Worm (Caenorhabditis elegans) whole organism, late embryonic: Measurements from ENCODE around the gene F47B8.4.
A peak's percentile ranks its signal among the peaks of the same experiment; 100 is the strongest.

Source experiments
- K09A11.1 ChIP-seq: sonication (generic microtip); optimal IDR thresholded peaks from 2 replicates; lab custom pipeline; 2017; ENCODE audit warnings: antibody characterized with exemption, mild to moderate bottlenecking, missing genetic modification characterization, missing compliant biosample characterization; ENCODE audit not compliant: insufficient read depth
- T23F11.4 ChIP-seq: fragments of 200-800 bp; sonication (Bioruptor generic); optimal IDR thresholded peaks from 2 replicates; lab custom pipeline; 2018; ENCODE audit warnings: mild to moderate bottlenecking, missing genetic modification characterization, missing compliant biosample characterization
- Y22D7AL.16 ChIP-seq: sonication (generic microtip); optimal IDR thresholded peaks from 2 replicates; lab custom pipeline; 2016; ENCODE audit warnings: missing genetic modification characterization, missing compliant biosample characterization
- ahr-1 ChIP-seq: sonication (generic microtip); optimal IDR thresholded peaks from 2 replicates; lab custom pipeline; 2016; ENCODE audit warnings: missing genetic modification characterization, missing compliant biosample characterization
- ama-1 ChIP-seq: fragments of 150-350 bp; optimal IDR thresholded peaks from 2 replicates; lab custom pipeline; 2014
- ceh-14 ChIP-seq: sonication (generic microtip); optimal IDR thresholded peaks from 2 replicates; lab custom pipeline; 2016; ENCODE audit warnings: missing genotype, missing genetic modification characterization, missing compliant biosample characterization
- ceh-18 ChIP-seq: sonication (generic microtip); optimal IDR thresholded peaks from 2 replicates; lab custom pipeline; 2016; ENCODE audit warnings: missing genetic modification characterization, missing compliant biosample characterization
- ceh-31 ChIP-seq: sonication (generic microtip); optimal IDR thresholded peaks from 2 replicates; lab custom pipeline; 2016; ENCODE audit warnings: missing genetic modification characterization, missing compliant biosample characterization
- ceh-34 ChIP-seq: sonication (generic microtip); optimal IDR thresholded peaks from 2 replicates; lab custom pipeline; 2016; ENCODE audit warnings: mild to moderate bottlenecking, missing genetic modification characterization, missing compliant biosample characterization
- ceh-48 ChIP-seq: sonication (generic microtip); optimal IDR thresholded peaks from 2 replicates; lab custom pipeline; 2016; ENCODE audit warnings: missing genetic modification characterization, inconsistent platforms, missing compliant biosample characterization
- che-1 ChIP-seq: sonication (generic microtip); optimal IDR thresholded peaks from 2 replicates; lab custom pipeline; 2016; ENCODE audit warnings: mild to moderate bottlenecking, missing genetic modification characterization, missing compliant biosample characterization
- dmd-4 ChIP-seq: sonication (generic microtip); optimal IDR thresholded peaks from 2 replicates; lab custom pipeline; 2016; ENCODE audit warnings: borderline replicate concordance, missing genetic modification characterization, missing compliant biosample characterization
- dve-1 ChIP-seq: sonication (generic microtip); optimal IDR thresholded peaks from 2 replicates; lab custom pipeline; 2017; ENCODE audit warnings: antibody characterized with exemption, mild to moderate bottlenecking, missing genetic modification characterization, missing compliant biosample characterization
- ets-4 ChIP-seq: sonication (generic microtip); optimal IDR thresholded peaks from 2 replicates; lab custom pipeline; 2016; ENCODE audit warnings: missing genetic modification characterization, missing compliant biosample characterization
- eyg-1 ChIP-seq: sonication (generic microtip); optimal IDR thresholded peaks from 2 replicates; lab custom pipeline; 2016; ENCODE audit warnings: missing genotype, missing genetic modification characterization, missing compliant biosample characterization
- fax-1 ChIP-seq: sonication (generic microtip); optimal IDR thresholded peaks from 2 replicates; lab custom pipeline; 2016; ENCODE audit warnings: missing genotype, missing genetic modification characterization, missing compliant biosample characterization
- fkh-10 ChIP-seq: fragments of 150-350 bp; optimal IDR thresholded peaks from 2 replicates; lab custom pipeline; 2014; ENCODE audit warnings: missing biosample characterization, missing genetic modification reagents, missing genetic modification characterization
- fkh-6 ChIP-seq: sonication (generic microtip); optimal IDR thresholded peaks from 2 replicates; lab custom pipeline; 2016; ENCODE audit warnings: missing genetic modification characterization, missing compliant biosample characterization
- gmeb-2 ChIP-seq: sonication (generic microtip); optimal IDR thresholded peaks from 2 replicates; lab custom pipeline; 2016; ENCODE audit warnings: missing genetic modification characterization, inconsistent platforms, missing compliant biosample characterization
- hlh-8 ChIP-seq: sonication (generic microtip); optimal IDR thresholded peaks from 2 replicates; lab custom pipeline; 2016; ENCODE audit warnings: missing genotype, missing genetic modification characterization, missing compliant biosample characterization
- mec-3 ChIP-seq: sonication (generic microtip); optimal IDR thresholded peaks from 2 replicates; lab custom pipeline; 2016; ENCODE audit warnings: borderline replicate concordance, missing genetic modification characterization, missing compliant biosample characterization
- nfya-1 ChIP-seq: sonication (generic microtip); optimal IDR thresholded peaks from 2 replicates; lab custom pipeline; 2017; ENCODE audit warnings: missing genetic modification characterization, mild to moderate bottlenecking, missing compliant biosample characterization, antibody characterized with exemption, moderate library complexity
- npax-4 ChIP-seq: sonication (generic microtip); optimal IDR thresholded peaks from 2 replicates; lab custom pipeline; 2016; ENCODE audit warnings: missing genetic modification characterization, missing compliant biosample characterization
- odd-2 ChIP-seq: sonication (generic microtip); optimal IDR thresholded peaks from 2 replicates; lab custom pipeline; 2017; ENCODE audit warnings: antibody characterized with exemption, mild to moderate bottlenecking, missing genetic modification characterization, missing compliant biosample characterization
- pag-3 ChIP-seq: sonication (generic microtip); optimal IDR thresholded peaks from 2 replicates; lab custom pipeline; 2016; ENCODE audit warnings: missing compliant biosample characterization, missing genetic modification characterization, borderline replicate concordance
- pat-9 ChIP-seq: fragments of 200-800 bp; sonication (Bioruptor generic); optimal IDR thresholded peaks from 2 replicates; lab custom pipeline; 2018; ENCODE audit warnings: mild to moderate bottlenecking, missing genetic modification characterization, moderate library complexity, missing compliant biosample characterization
- pax-1 ChIP-seq: fragments of 150-350 bp; optimal IDR thresholded peaks from 2 replicates; lab custom pipeline; 2014; ENCODE audit warnings: missing biosample characterization, missing genetic modification characterization
- pha-4 ChIP-seq: fragments of 150-350 bp; optimal IDR thresholded peaks from 2 replicates; lab custom pipeline; 2018; ENCODE audit warnings: missing biosample characterization, missing genetic modification reagents, missing genetic modification characterization
- pqm-1 ChIP-seq: sonication (generic microtip); optimal IDR thresholded peaks from 2 replicates; lab custom pipeline; 2016; ENCODE audit warnings: missing genetic modification characterization, missing compliant biosample characterization
- rnt-1 ChIP-seq: sonication (generic microtip); optimal IDR thresholded peaks from 2 replicates; lab custom pipeline; 2016; ENCODE audit warnings: missing genetic modification characterization, missing compliant biosample characterization
- sox-2 ChIP-seq: fragments of 200-800 bp; sonication (Bioruptor generic); IDR thresholded peaks from 2 replicates; pipeline ENCODE4 v1.3.6; 2022; ENCODE audit warnings: missing genetic modification reagents, missing genetic modification characterization, missing compliant biosample characterization
- syd-9 ChIP-seq: sonication (generic microtip); optimal IDR thresholded peaks from 2 replicates; lab custom pipeline; 2016; ENCODE audit warnings: mild to moderate bottlenecking, missing genetic modification characterization, moderate library complexity, missing compliant biosample characterization
- tbx-2 ChIP-seq: sonication (generic microtip); optimal IDR thresholded peaks from 2 replicates; lab custom pipeline; 2016; ENCODE audit warnings: missing genetic modification characterization, missing compliant biosample characterization
- tbx-7 ChIP-seq: sonication (generic microtip); optimal IDR thresholded peaks from 2 replicates; lab custom pipeline; 2016; ENCODE audit warnings: missing genotype, missing genetic modification characterization, missing compliant biosample characterization
- ttx-3 ChIP-seq: sonication (generic microtip); optimal IDR thresholded peaks from 2 replicates; lab custom pipeline; 2016; ENCODE audit warnings: missing genetic modification reagents, missing genetic modification characterization, missing compliant biosample characterization
- unc-3 ChIP-seq, 2 experiments: fragments of 200-800 bp in 1 of 2; sonication (Bioruptor generic) in 1 of 2; sonication (generic microtip) in 1 of 2; conservative IDR thresholded peaks in 1 of 2; optimal IDR thresholded peaks in 1 of 2; 2 replicates each; pipeline versions ENCODE4 v1.3.6 to Lab custom; 2016 to 2022; ENCODE audit warnings: missing compliant biosample characterization in 2 of 2, missing genetic modification characterization in 2 of 2, missing genetic modification reagents in 1 of 2
- unc-42 ChIP-seq: sonication (generic microtip); optimal IDR thresholded peaks from 2 replicates; lab custom pipeline; 2016; ENCODE audit warnings: missing genotype, missing genetic modification characterization, missing compliant biosample characterization
- unc-55 ChIP-seq: sonication (generic microtip); optimal IDR thresholded peaks from 2 replicates; lab custom pipeline; 2017; ENCODE audit warnings: missing biosample characterization, missing genetic modification reagents, missing genetic modification characterization

F47B8.4 gene

ce11 chrV:14358577-14358976 lies 34.1 kb upstream of the F47B8.4 start, which contains the start of gene Y49A3A.4:
Gene Y49A3A.4, minus strand, starts transcription at chrV:14358890.
- TF ChIP-seq pat-9 (no peak), pqm-1 (tag; lab: Kevin White, UChicago) (no peak), sox-2 (GFP tag; lab: Robert Waterston, UW) (no peak), tbx-2 (no peak), pag-3 (no peak), npax-4 (tag; lab: Kevin White, UChicago) (no peak), syd-9 (tag; lab: Kevin White, UChicago) (no peak), eyg-1 (no peak), dmd-4 (tag; lab: Kevin White, UChicago) (no peak), unc-55 (GFP tag; lab: Kevin White, UChicago) (no peak), pax-1 (tag; lab: Kevin White, UChicago) (no peak), dve-1 (tag; lab: Kevin White, UChicago) (no peak), fkh-6 (no peak), odd-2 (tag; lab: Kevin White, UChicago) (no peak), unc-3 (GFP tag; conservative IDR thresholded peaks at IDR 0.05; lab: Robert Waterston, UW) (no peak), unc-3 (tag; optimal IDR thresholded peaks at IDR 0.05; lab: Kevin White, UChicago) (no peak), tbx-7 (tag; lab: Kevin White, UChicago) (no peak), gmeb-2 (tag; lab: Kevin White, UChicago) (no peak), fax-1 (tag; lab: Kevin White, UChicago) (no peak), fkh-10 (GFP tag; lab: Kevin White, UChicago) (no peak), nfya-1 (tag; lab: Kevin White, UChicago) (no peak)

ce11 chrV:14357347-14357746 lies 32.9 kb upstream of the F47B8.4 start:
- TF ChIP-seq nfya-1 (tag; lab: Kevin White, UChicago): peak; percentile 65

- TF ChIP-seq ceh-31: peak; percentile 52
- TF ChIP-seq ceh-48 (tag; lab: Kevin White, UChicago): peak; percentile 28
- TF ChIP-seq ceh-18 (tag; lab: Kevin White, UChicago): peak; percentile 33
- no peak for TF ChIP-seq Y22D7AL.16 (tag; lab: Kevin White, UChicago)
- TF ChIP-seq ceh-34: peak; percentile 35
- TF ChIP-seq unc-42: peak; percentile 51
- TF ChIP-seq hlh-8 (tag; lab: Kevin White, UChicago): no peak
- no peak for TF ChIP-seq pha-4 (tag; lab: Kevin White, UChicago)
- peak; percentile 25 for TF ChIP-seq tbx-2
- TF ChIP-seq dve-1 (tag; lab: Kevin White, UChicago): peak; percentile 10
- TF ChIP-seq nfya-1 (tag; lab: Kevin White, UChicago): peak; percentile 81
- TF ChIP-seq mec-3 (tag; lab: Kevin White, UChicago): no peak
- no peak for TF ChIP-seq ets-4 (tag; lab: Kevin White, UChicago)
- TF ChIP-seq pax-1 (tag; lab: Kevin White, UChicago): no peak
- no peak for TF ChIP-seq rnt-1
- no peak for TF ChIP-seq fkh-6
- TF ChIP-seq ceh-14: no peak
These were observed 31.4 kb upstream of the F47B8.4 start, which contains the start of gene cyn-1 for ce11 chrV:14355738-14356368. Gene cyn-1, plus strand, starts transcription at chrV:14356076.

- no peak for TF ChIP-seq eyg-1
- no peak for TF ChIP-seq K09A11.1 (tag; lab: Kevin White, UChicago)
- TF ChIP-seq dve-1 (tag; lab: Kevin White, UChicago): no peak
- TF ChIP-seq T23F11.4 (GFP tag; lab: Kevin White, UChicago): no peak
- no peak for TF ChIP-seq che-1 (tag; lab: Kevin White, UChicago)
- TF ChIP-seq ama-1 (lab: Kevin White, UChicago): peak; percentile 52
- TF ChIP-seq ahr-1: no peak
- TF ChIP-seq ttx-3 (tag; lab: Kevin White, UChicago): no peak
These were observed 29.9 kb upstream of the F47B8.4 start, which contains the start of gene Y49A3A.3 for ce11 chrV:14354258-14354877. Gene Y49A3A.3, plus strand, starts transcription at chrV:14354410.
